Fruit fly (Drosophila melanogaster) whole organism, embryonic: ENCODE results near the gene CG17752.
A peak's percentile ranks its signal among the peaks of the same experiment; 100 is the strongest.

Experiments
- Antp ChIP-seq: fragments of 200-800 bp; sonication (Bioruptor generic); optimal IDR thresholded peaks from 3 replicates; lab custom pipeline; 2016; ENCODE audit warnings: missing biosample characterization, missing genetic modification characterization
- B-H1 ChIP-seq: fragments of 200-800 bp; sonication (Bioruptor generic); IDR thresholded peaks from 3 replicates; pipeline ENCODE4 v1.3.6; 2022; ENCODE audit warnings: missing biosample characterization, missing genetic modification characterization
- B-H2 ChIP-seq: fragments of 200-800 bp; sonication (Bioruptor generic); optimal IDR thresholded peaks from 2 replicates; lab custom pipeline; 2018; ENCODE audit warnings: missing biosample characterization, mild to moderate bottlenecking, missing genetic modification characterization
- CG10431 ChIP-seq: fragments of 200-800 bp; sonication (Bioruptor generic); optimal IDR thresholded peaks from 3 replicates; lab custom pipeline; 2018; ENCODE audit warnings: missing biosample characterization, mild to moderate bottlenecking, missing genetic modification characterization
- CG10654 ChIP-seq: fragments of 200-800 bp; sonication (Bioruptor generic); optimal IDR thresholded peaks from 2 replicates; lab custom pipeline; 2016; ENCODE audit warnings: missing biosample characterization, missing genetic modification characterization
- CG11723 ChIP-seq: fragments of 200-800 bp; sonication (Bioruptor generic); optimal IDR thresholded peaks from 2 replicates; lab custom pipeline; 2017; ENCODE audit warnings: missing biosample characterization, mild to moderate bottlenecking, missing genetic modification characterization
- CG12769 ChIP-seq: fragments of 200-800 bp; sonication (Bioruptor generic); optimal IDR thresholded peaks from 2 replicates; lab custom pipeline; 2019; ENCODE audit warnings: missing biosample characterization, mild to moderate bottlenecking, missing genetic modification characterization, moderate library complexity
- CG1647 ChIP-seq: fragments of 200-800 bp; sonication (Bioruptor generic); optimal IDR thresholded peaks from 3 replicates; lab custom pipeline; 2016; ENCODE audit warnings: missing biosample characterization, missing genetic modification characterization
- CG16779 ChIP-seq: fragments of 200-800 bp; sonication (Bioruptor generic); IDR thresholded peaks from 2 replicates; pipeline ENCODE4 v1.3.6; 2022; ENCODE audit warnings: missing biosample characterization, missing genetic modification characterization
- CG17912 ChIP-seq: fragments of 200-800 bp; sonication (Bioruptor generic); optimal IDR thresholded peaks from 2 replicates; lab custom pipeline; 2018; ENCODE audit warnings: missing biosample characterization, mild to moderate bottlenecking, missing genetic modification characterization
- CG2202 ChIP-seq: fragments of 200-800 bp; sonication (Bioruptor generic); optimal IDR thresholded peaks from 2 replicates; lab custom pipeline; 2018; ENCODE audit warnings: missing biosample characterization, mild to moderate bottlenecking, missing genetic modification characterization
- CG2875 ChIP-seq: fragments of 200-800 bp; sonication (Bioruptor generic); optimal IDR thresholded peaks from 2 replicates; lab custom pipeline; 2017; ENCODE audit warnings: missing biosample characterization, mild to moderate bottlenecking, missing genetic modification characterization, missing genetic modification reagents
- CG31441 ChIP-seq: fragments of 200-800 bp; sonication (Bioruptor generic); IDR thresholded peaks from 2 replicates; pipeline ENCODE4 v1.3.6; 2022; ENCODE audit warnings: missing biosample characterization, missing genetic modification characterization
- CG34376 ChIP-seq: fragments of 200-800 bp; sonication (Bioruptor generic); optimal IDR thresholded peaks from 2 replicates; lab custom pipeline; 2018; ENCODE audit warnings: missing biosample characterization, mild to moderate bottlenecking, missing genetic modification characterization
- CG42726 ChIP-seq: fragments of 200-800 bp; sonication (Bioruptor generic); IDR thresholded peaks from 2 replicates; pipeline ENCODE4 v1.3.6; 2022; ENCODE audit warnings: missing biosample characterization, missing genetic modification characterization; ENCODE audit not compliant: partially characterized antibody
- CG6654 ChIP-seq: fragments of 200-800 bp; sonication (Bioruptor generic); optimal IDR thresholded peaks from 2 replicates; lab custom pipeline; 2017; ENCODE audit warnings: missing biosample characterization, mild to moderate bottlenecking, missing genetic modification characterization
- CG7786 ChIP-seq: fragments of 200-800 bp; sonication (Bioruptor generic); optimal IDR thresholded peaks from 2 replicates; lab custom pipeline; 2016; ENCODE audit warnings: missing biosample characterization, missing genetic modification characterization
- CG8924 ChIP-seq: fragments of 200-800 bp; optimal IDR thresholded peaks from 3 replicates; lab custom pipeline; 2019; ENCODE audit warnings: missing biosample characterization, mild to moderate bottlenecking, missing genetic modification characterization, moderate library complexity
- CG9727 ChIP-seq: fragments of 200-800 bp; sonication (Bioruptor generic); optimal IDR thresholded peaks from 3 replicates; lab custom pipeline; 2017; ENCODE audit warnings: missing biosample characterization, mild to moderate bottlenecking, missing genetic modification characterization
- CG9876 ChIP-seq: fragments of 200-800 bp; sonication (Bioruptor generic); optimal IDR thresholded peaks from 2 replicates; lab custom pipeline; 2016; ENCODE audit warnings: missing biosample characterization, missing genetic modification characterization
- Doc2 ChIP-seq: fragments of 200-800 bp; sonication (Bioruptor generic); IDR thresholded peaks from 2 replicates; pipeline ENCODE4 v1.3.6; 2022; ENCODE audit warnings: missing biosample characterization, missing genetic modification characterization
- E2f1 ChIP-seq: fragments of 200-800 bp; sonication (Bioruptor generic); IDR thresholded peaks from 2 replicates; pipeline ENCODE4 v1.3.6; 2022; ENCODE audit warnings: missing biosample characterization, missing genetic modification characterization
- Hand ChIP-seq: fragments of 200-800 bp; sonication (Bioruptor generic); optimal IDR thresholded peaks from 2 replicates; lab custom pipeline; 2017; ENCODE audit warnings: mild to moderate bottlenecking, missing biosample characterization, missing genetic modification reagents, missing genetic modification characterization
- Hmr ChIP-seq: fragments of 200-800 bp; sonication (Bioruptor generic); optimal IDR thresholded peaks from 3 replicates; lab custom pipeline; 2017; ENCODE audit warnings: mild to moderate bottlenecking, missing biosample characterization, missing genetic modification reagents, missing genetic modification characterization
- Hr51 ChIP-seq, 2 experiments: fragments of 200-800 bp; sonication (Bioruptor generic); optimal IDR thresholded peaks; 2 replicates in 1 of 2; 3 replicates in 1 of 2; lab custom pipeline; 2016 to 2018; ENCODE audit warnings: missing biosample characterization in 2 of 2, missing genetic modification characterization in 2 of 2, mild to moderate bottlenecking in 1 of 2, moderate library complexity in 1 of 2
- Lhr ChIP-seq: fragments of 200-800 bp; sonication (Bioruptor generic); optimal IDR thresholded peaks from 3 replicates; lab custom pipeline; 2017; ENCODE audit warnings: mild to moderate bottlenecking, missing biosample characterization, missing genetic modification reagents, missing genetic modification characterization
- Nf-YA ChIP-seq: fragments of 200-800 bp; sonication (Bioruptor generic); IDR thresholded peaks from 2 replicates; pipeline ENCODE4 v1.3.6; 2022; ENCODE audit warnings: missing biosample characterization, missing genetic modification characterization
- Nf-YC ChIP-seq: fragments of 200-800 bp; optimal IDR thresholded peaks from 3 replicates; lab custom pipeline; 2019; ENCODE audit warnings: missing biosample characterization, mild to moderate bottlenecking, missing genetic modification characterization, moderate library complexity
- Opbp ChIP-seq: fragments of 200-800 bp; sonication (Bioruptor generic); IDR thresholded peaks from 3 replicates; pipeline ENCODE4 v1.3.6; 2022; ENCODE audit warnings: missing biosample characterization, missing genetic modification characterization; ENCODE audit not compliant: partially characterized antibody
- Ptx1 ChIP-seq: fragments of 200-800 bp; sonication (Bioruptor generic); IDR thresholded peaks from 2 replicates; pipeline ENCODE4 v1.3.6; 2022; ENCODE audit warnings: missing biosample characterization, missing genetic modification characterization
- bcd ChIP-seq: fragments of 200-800 bp; sonication (Bioruptor generic); optimal IDR thresholded peaks from 2 replicates; lab custom pipeline; 2017; ENCODE audit warnings: missing biosample characterization, mild to moderate bottlenecking, missing genetic modification characterization
- corto ChIP-seq: fragments of 200-800 bp; sonication (Bioruptor generic); optimal IDR thresholded peaks from 2 replicates; lab custom pipeline; 2016; ENCODE audit warnings: missing biosample characterization, mild to moderate bottlenecking, missing genetic modification characterization, moderate library complexity
- crp ChIP-seq, 2 experiments: fragments of 200-800 bp; sonication (Bioruptor generic); optimal IDR thresholded peaks; 2 replicates in 1 of 2; 3 replicates in 1 of 2; lab custom pipeline; 2017; ENCODE audit warnings: missing biosample characterization in 2 of 2, missing genetic modification characterization in 2 of 2, mild to moderate bottlenecking in 1 of 2, moderate library complexity in 1 of 2
- dati ChIP-seq: fragments of 200-800 bp; sonication (Bioruptor generic); IDR thresholded peaks from 2 replicates; pipeline ENCODE4 v1.3.6; 2022; ENCODE audit warnings: missing biosample characterization, missing genetic modification characterization
- ewg ChIP-seq: fragments of 200-800 bp; sonication (Bioruptor generic); optimal IDR thresholded peaks from 3 replicates; lab custom pipeline; 2017; ENCODE audit warnings: mild to moderate bottlenecking, missing biosample characterization, missing genetic modification reagents, missing genetic modification characterization
- grau ChIP-seq: fragments of 200-800 bp; optimal IDR thresholded peaks from 3 replicates; lab custom pipeline; 2019; ENCODE audit warnings: missing biosample characterization, mild to moderate bottlenecking, missing genetic modification characterization, moderate library complexity
- ham ChIP-seq: fragments of 200-800 bp; sonication (Bioruptor generic); IDR thresholded peaks from 2 replicates; pipeline ENCODE4 v1.3.6; 2022; ENCODE audit warnings: missing biosample characterization, missing genetic modification characterization
- her ChIP-seq: fragments of 200-800 bp; sonication (Bioruptor generic); optimal IDR thresholded peaks from 2 replicates; lab custom pipeline; 2016; ENCODE audit warnings: missing biosample characterization, missing genetic modification characterization
- kay ChIP-seq: fragments of 200-800 bp; sonication (Bioruptor generic); optimal IDR thresholded peaks from 2 replicates; lab custom pipeline; 2016; ENCODE audit warnings: missing biosample characterization, missing genetic modification characterization
- oc ChIP-seq: fragments of 200-800 bp; sonication (Bioruptor generic); optimal IDR thresholded peaks from 2 replicates; lab custom pipeline; 2018; ENCODE audit warnings: missing biosample characterization, mild to moderate bottlenecking, missing genetic modification characterization, moderate library complexity
- odd ChIP-seq: fragments of 200-800 bp; sonication (Bioruptor generic); optimal IDR thresholded peaks from 2 replicates; lab custom pipeline; 2017; ENCODE audit warnings: missing biosample characterization, mild to moderate bottlenecking, missing genetic modification characterization
- peb ChIP-seq: fragments of 200-800 bp; sonication (Bioruptor generic); IDR thresholded peaks from 2 replicates; pipeline ENCODE4 v1.3.6; 2022; ENCODE audit warnings: missing biosample characterization, missing genetic modification characterization
- pho ChIP-seq: fragments of 200-800 bp; sonication (Bioruptor generic); optimal IDR thresholded peaks from 2 replicates; lab custom pipeline; 2016; ENCODE audit warnings: missing biosample characterization, missing genetic modification characterization
- psq ChIP-seq: fragments of 200-800 bp; sonication (Bioruptor generic); optimal IDR thresholded peaks from 2 replicates; lab custom pipeline; 2017; ENCODE audit warnings: missing biosample characterization, missing genetic modification characterization
- sens-2 ChIP-seq: fragments of 200-800 bp; sonication (Bioruptor generic); IDR thresholded peaks from 2 replicates; pipeline ENCODE4 v1.3.6; 2022; ENCODE audit warnings: missing biosample characterization, missing genetic modification characterization
- sisA ChIP-seq: fragments of 200-800 bp; sonication (Bioruptor generic); IDR thresholded peaks from 2 replicates; pipeline ENCODE4 v1.3.6; 2022; ENCODE audit warnings: missing biosample characterization, missing genetic modification characterization
- slbo ChIP-seq: fragments of 200-800 bp; sonication (Bioruptor generic); IDR thresholded peaks from 2 replicates; pipeline ENCODE4 v1.3.6; 2022; ENCODE audit warnings: missing biosample characterization, missing genetic modification characterization
- stc ChIP-seq: fragments of 200-800 bp; sonication (Bioruptor generic); IDR thresholded peaks from 2 replicates; pipeline ENCODE4 v1.3.6; 2022; ENCODE audit warnings: missing biosample characterization, missing genetic modification characterization
- sug ChIP-seq: fragments of 200-800 bp; optimal IDR thresholded peaks from 2 replicates; lab custom pipeline; 2019; ENCODE audit warnings: missing biosample characterization, mild to moderate bottlenecking, missing genetic modification characterization, moderate library complexity

The CG17752 gene

DNA sequence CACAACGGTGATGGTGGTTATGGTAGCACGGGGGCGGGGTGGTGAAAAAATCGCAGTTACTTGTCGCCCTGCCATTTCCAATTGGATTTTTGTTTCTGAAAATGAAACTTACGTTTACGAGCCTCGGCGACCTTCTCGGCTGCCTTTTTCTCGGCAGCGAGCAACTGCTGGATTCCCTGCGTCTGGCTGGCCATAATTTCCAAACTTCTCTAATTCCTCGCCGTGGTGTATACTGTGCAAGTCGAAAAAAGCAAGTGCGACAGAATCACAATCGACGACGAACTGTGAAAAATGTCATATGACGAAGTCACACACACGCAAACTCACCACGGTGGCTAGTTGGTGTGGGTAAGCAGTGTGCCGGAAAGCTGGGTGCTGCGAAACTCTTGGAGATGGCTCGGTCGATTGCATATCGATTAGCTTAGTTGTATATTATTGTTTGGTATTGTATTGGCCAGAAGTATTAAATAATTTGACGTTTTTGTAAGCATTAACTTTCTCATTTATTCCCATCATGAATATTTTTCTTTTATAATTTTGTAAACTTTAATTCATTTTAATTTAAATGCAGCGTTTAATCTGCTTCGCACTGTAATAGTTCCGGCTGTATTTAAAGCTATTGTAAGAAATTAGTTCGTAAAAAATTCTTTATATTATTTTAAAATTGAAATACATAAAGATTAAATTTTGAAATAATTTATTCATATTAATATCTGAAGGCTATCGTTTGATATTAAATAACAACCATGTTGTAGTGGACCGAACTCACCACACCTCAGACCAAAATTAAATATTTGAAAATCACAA, 34.3 kb downstream of the CG17752 start, which contains the start of gene Vha13:
Gene Vha13 (minus strand): TSS at position 293 of the 807 bp plus-strand sequence.
- TF ChIP-seq CG10654 (no peak), CG2875 (GFP tag; lab: Kevin White, UChicago) (no peak), corto (no peak), CG11723 (no peak), peb (GFP tag; lab: Robert Waterston, UW) (peak; percentile 36; the same call in 1 of the 2 replicates), oc (no peak), Hr51 (GFP tag; optimal IDR thresholded peaks at IDR 0.05; lab: Kevin White, UChicago) (peak in 1 of 2 experiments; percentile 53), crp (GFP tag; optimal IDR thresholded peaks at IDR 0.05; lab: Kevin White, UChicago) (peak in 1 of 2 experiments; percentile 56), Lhr (no peak), Antp (peak; percentile 64), CG8924 (tag; lab: Kevin White, UChicago) (peak; percentile 18), ham (GFP tag; lab: Robert Waterston, UW) (peak; percentile 27; the same call in 1 of the 2 replicates), stc (GFP tag; lab: Robert Waterston, UW) (no peak), kay (no peak), CG42726 (GFP tag; lab: Robert Waterston, UW) (peak; percentile 87), bcd (no peak), CG16779 (GFP tag; lab: Robert Waterston, UW) (no peak), grau (tag; lab: Kevin White, UChicago) (no peak), Nf-YA (GFP tag; lab: Robert Waterston, UW) (no peak), Doc2 (GFP tag; lab: Robert Waterston, UW) (no peak), pho (GFP tag; lab: Kevin White, UChicago) (peak; percentile 36), Hand (GFP tag; lab: Kevin White, UChicago) (peak; percentile 50), Hmr (GFP tag; lab: Kevin White, UChicago) (peak; percentile 47), CG17912 (GFP tag; lab: Kevin White, UChicago) (no peak), E2f1 (GFP tag; lab: Robert Waterston, UW) (peak; percentile 36; the same call in 1 of the 2 replicates), CG31441 (GFP tag; lab: Robert Waterston, UW) (peak; percentile 31), Nf-YC (peak; percentile 22), CG9727 (GFP tag; lab: Kevin White, UChicago) (peak; percentile 33), Opbp (peak; percentile 82), CG1647 (peak; percentile 39), sisA (peak; percentile 68), dati (GFP tag; lab: Robert Waterston, UW) (no peak), her (GFP tag; lab: Kevin White, UChicago) (peak; percentile 57), CG34376 (GFP tag; lab: Kevin White, UChicago) (peak; percentile 86), B-H2 (GFP tag; lab: Kevin White, UChicago) (peak; percentile 59), CG9876 (GFP tag; lab: Kevin White, UChicago) (peak; percentile 36), CG12769 (tag; lab: Kevin White, UChicago) (peak; percentile 55), odd (GFP tag; lab: Kevin White, UChicago) (no peak), Ptx1 (GFP tag; lab: Robert Waterston, UW) (peak; percentile 68), CG7786 (GFP tag; lab: Kevin White, UChicago) (peak; percentile 16), sug (tag; lab: Kevin White, UChicago) (peak; percentile 28), ewg (GFP tag; lab: Kevin White, UChicago) (peak; percentile 98), CG10431 (GFP tag; lab: Kevin White, UChicago) (no peak), CG2202 (no peak), B-H1 (GFP tag; lab: Robert Waterston, UW) (no peak), CG6654 (GFP tag; lab: Kevin White, UChicago) (no peak), slbo (GFP tag; lab: Robert Waterston, UW) (peak; percentile 89), psq (GFP tag; lab: Kevin White, UChicago) (no peak), sens-2 (GFP tag; lab: Robert Waterston, UW) (0 out of 2 replicates have a peak, but pooled peaks have one; percentile 7)
